Worm (Caenorhabditis elegans): ENCODE data around the gene gba-4.

- no peak for TF ChIP-seq pha-4 (tag; optimal IDR thresholded peaks at IDR 0.05)
- no peak for TF ChIP-seq unc-39 (tag; optimal IDR thresholded peaks at IDR 0.05)
- no peak for TF ChIP-seq ces-1 (GFP tag; optimal IDR thresholded peaks at IDR 0.05)
- no peak for TF ChIP-seq elt-3 (tag; optimal IDR thresholded peaks at IDR 0.05)
- no peak for TF ChIP-seq nhr-237 (tag; optimal IDR thresholded peaks at IDR 0.05)
These were observed 17.2 kb upstream of the gba-4 start for ce11 chrIV:5367899-5368298.

Measured in whole organism, mixed stage, embryonic.